Worm (Caenorhabditis elegans) whole organism, L4 larva: Measurements from ENCODE around the gene gpa-11.
A peak's percentile ranks its signal among the peaks of the same experiment; 100 is the strongest.

Source experiments
- D1046.2 ChIP-seq: fragments of 200-800 bp; sonication (Bioruptor generic); IDR thresholded peaks from 2 replicates; pipeline ENCODE4 v1.3.6; 2022; ENCODE audit warnings: missing genetic modification characterization, missing compliant biosample characterization
- F37D6.2 ChIP-seq: sonication (generic microtip); optimal IDR thresholded peaks from 2 replicates; lab custom pipeline; 2016; ENCODE audit warnings: mild to moderate bottlenecking, missing genetic modification characterization, missing compliant biosample characterization
- F44E2.7 ChIP-seq: fragments of 200-800 bp; sonication (Bioruptor generic); IDR thresholded peaks from 2 replicates; pipeline ENCODE4 v2.1.2; 2022; ENCODE audit warnings: missing genetic modification characterization, missing compliant biosample characterization
- F49E8.2 ChIP-seq: sonication (generic microtip); optimal IDR thresholded peaks from 2 replicates; lab custom pipeline; 2016; ENCODE audit warnings: missing compliant biosample characterization, mild to moderate bottlenecking, missing genetic modification characterization, borderline replicate concordance
- ZK546.5 ChIP-seq, 2 experiments: sonication (generic microtip); optimal IDR thresholded peaks; 2 replicates each; lab custom pipeline; 2017; ENCODE audit warnings: missing biosample characterization in 2 of 2, missing genetic modification characterization in 2 of 2
- aha-1 ChIP-seq: fragments of 150-350 bp; peaks from one replicate; lab custom pipeline; 2014; ENCODE audit warnings: missing biosample characterization, missing genetic modification characterization
- ceh-44 ChIP-seq: fragments of 200-800 bp; sonication (Bioruptor generic); IDR thresholded peaks from 2 replicates; pipeline ENCODE4 v1.3.6; 2022; ENCODE audit warnings: missing genetic modification reagents, missing genetic modification characterization, missing compliant biosample characterization
- ceh-82 ChIP-seq: sonication (generic microtip); optimal IDR thresholded peaks from 2 replicates; lab custom pipeline; 2017; ENCODE audit warnings: missing biosample characterization, missing genetic modification characterization
- ces-1 ChIP-seq: fragments of 150-350 bp; sonication (generic microtip); optimal IDR thresholded peaks from 4 replicates; lab custom pipeline; 2014; ENCODE audit warnings: missing biosample characterization, missing genetic modification reagents, missing genetic modification characterization
- duxl-1 ChIP-seq: sonication (generic microtip); optimal IDR thresholded peaks from 2 replicates; lab custom pipeline; 2016; ENCODE audit warnings: mild to moderate bottlenecking, missing genetic modification characterization, moderate library complexity, missing compliant biosample characterization; ENCODE audit not compliant: poor library complexity
- egl-27 ChIP-seq: sonication (generic microtip); optimal IDR thresholded peaks from 3 replicates; lab custom pipeline; 2017; ENCODE audit warnings: missing biosample characterization, missing genetic modification reagents, missing genetic modification characterization
- egl-43 ChIP-seq: fragments of 200-800 bp; sonication (Bioruptor generic); IDR thresholded peaks from 2 replicates; pipeline ENCODE4 v1.3.6; 2022; ENCODE audit warnings: missing genetic modification reagents, missing genetic modification characterization, missing compliant biosample characterization
- fkh-10 ChIP-seq: fragments of 150-350 bp; optimal IDR thresholded peaks from 2 replicates; lab custom pipeline; 2014; ENCODE audit warnings: missing biosample characterization, missing genetic modification reagents, missing genetic modification characterization
- hif-1 ChIP-seq, 2 experiments: sonication (generic microtip); optimal IDR thresholded peaks; 2 replicates each; lab custom pipeline; 2016 to 2017; ENCODE audit warnings: missing compliant biosample characterization in 2 of 2, missing genetic modification characterization in 2 of 2, missing genetic modification reagents in 2 of 2, missing genotype in 2 of 2, mild to moderate bottlenecking in 1 of 2
- lim-7 ChIP-seq: fragments of 200-800 bp; sonication (Bioruptor generic); IDR thresholded peaks from 2 replicates; pipeline ENCODE4 v1.3.6; 2022; ENCODE audit warnings: missing genetic modification characterization, missing compliant biosample characterization
- lin-13 ChIP-seq: fragments of 150-350 bp; optimal IDR thresholded peaks from 2 replicates; lab custom pipeline; 2014; ENCODE audit warnings: missing biosample characterization, missing genetic modification reagents, missing genetic modification characterization
- lin-38 ChIP-seq: fragments of 200-800 bp; sonication (Bioruptor generic); IDR thresholded peaks from 2 replicates; pipeline ENCODE4 v1.3.6; 2022; ENCODE audit warnings: missing genetic modification reagents, missing genetic modification characterization, missing compliant biosample characterization
- lir-3 ChIP-seq: sonication (generic microtip); optimal IDR thresholded peaks from 2 replicates; lab custom pipeline; 2016; ENCODE audit warnings: mild to moderate bottlenecking, missing genetic modification characterization, missing compliant biosample characterization
- lsy-2 ChIP-seq, 2 experiments: fragments of 150-350 bp in 1 of 2; sonication (generic microtip) in 1 of 2; optimal IDR thresholded peaks; 2 replicates each; lab custom pipeline; 2014 to 2017; ENCODE audit warnings: missing biosample characterization in 2 of 2, missing genetic modification characterization in 2 of 2
- madf-9 ChIP-seq: fragments of 200-800 bp; sonication (Bioruptor generic); conservative IDR thresholded peaks from 2 replicates; pipeline ENCODE4 v1.3.6; 2022; ENCODE audit warnings: missing genetic modification reagents, missing genetic modification characterization, missing compliant biosample characterization
- mxl-2 ChIP-seq: fragments of 200-800 bp; sonication (Bioruptor generic); conservative IDR thresholded peaks from 2 replicates; pipeline ENCODE4 v1.3.6; 2022; ENCODE audit warnings: missing genetic modification reagents, missing genetic modification characterization, missing compliant biosample characterization
- nhr-10 ChIP-seq: fragments of 150-350 bp; optimal IDR thresholded peaks from 2 replicates; lab custom pipeline; 2014; ENCODE audit warnings: missing biosample characterization, missing genetic modification characterization
- nhr-111 ChIP-seq: fragments of 200-800 bp; sonication (Bioruptor generic); optimal IDR thresholded peaks from 2 replicates; lab custom pipeline; 2018; ENCODE audit warnings: mild to moderate bottlenecking, missing genetic modification characterization, missing compliant biosample characterization
- nhr-237 ChIP-seq: sonication (generic microtip); optimal IDR thresholded peaks from 2 replicates; lab custom pipeline; 2017; ENCODE audit warnings: missing biosample characterization, missing genetic modification characterization
- nhr-28 ChIP-seq: fragments of 150-350 bp; optimal IDR thresholded peaks from 2 replicates; lab custom pipeline; 2014; ENCODE audit warnings: missing biosample characterization, missing genetic modification characterization
- nhr-76 ChIP-seq: fragments of 150-350 bp; optimal IDR thresholded peaks from 2 replicates; lab custom pipeline; 2014; ENCODE audit warnings: missing biosample characterization, missing genetic modification characterization
- spr-3 ChIP-seq: fragments of 200-800 bp; sonication (Bioruptor generic); optimal IDR thresholded peaks from 2 replicates; lab custom pipeline; 2018; ENCODE audit warnings: mild to moderate bottlenecking, missing genetic modification characterization, missing compliant biosample characterization
- unc-62 ChIP-seq, 3 experiments: fragments of 150-350 bp in 1 of 3; sonication (generic microtip); optimal IDR thresholded peaks in 2 of 3; peaks in 1 of 3; 1 replicate in 1 of 3; 2 replicates in 2 of 3; lab custom pipeline; 2014 to 2017; ENCODE audit warnings: missing biosample characterization in 3 of 3, missing genetic modification characterization in 3 of 3, missing genetic modification reagents in 3 of 3, missing genotype in 1 of 3
- zag-1 ChIP-seq: fragments of 150-350 bp; optimal IDR thresholded peaks from 2 replicates; lab custom pipeline; 2014; ENCODE audit warnings: missing biosample characterization, missing genetic modification characterization
- zip-2 ChIP-seq: fragments of 150-350 bp; optimal IDR thresholded peaks from 2 replicates; lab custom pipeline; 2014; ENCODE audit warnings: missing biosample characterization, missing genetic modification characterization

gpa-11 gene

DNA sequence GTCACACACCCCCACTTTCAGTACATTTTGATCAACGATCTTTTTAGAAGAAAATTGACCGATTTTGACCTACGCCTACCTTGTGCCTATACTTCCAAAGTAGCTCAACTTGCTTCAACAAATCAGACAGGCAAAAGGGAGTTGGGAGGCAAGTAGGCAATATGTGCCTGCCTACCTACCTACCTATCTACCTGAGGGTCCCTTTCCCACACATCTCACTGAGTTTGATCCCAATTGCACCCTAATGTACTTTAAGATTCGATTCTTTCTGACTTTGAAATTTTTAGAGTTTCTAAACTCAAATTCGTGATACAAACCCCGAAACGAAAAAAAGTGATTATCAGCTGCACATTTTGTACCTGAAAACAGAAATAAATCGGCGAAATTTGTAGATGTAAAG, 20.7 kb downstream of the gpa-11 start:
- TF ChIP-seq lsy-2 (tag; optimal IDR thresholded peaks at IDR 0.05; lab: Kevin White, UChicago) (no peak), egl-27 (no peak), aha-1 (tag; lab: Kevin White, UChicago) (peak; percentile 98), egl-43 (no peak), ces-1 (GFP tag; lab: Kevin White, UChicago) (no peak), ceh-82 (tag; lab: Kevin White, UChicago) (no peak), zag-1 (no peak)

DNA sequence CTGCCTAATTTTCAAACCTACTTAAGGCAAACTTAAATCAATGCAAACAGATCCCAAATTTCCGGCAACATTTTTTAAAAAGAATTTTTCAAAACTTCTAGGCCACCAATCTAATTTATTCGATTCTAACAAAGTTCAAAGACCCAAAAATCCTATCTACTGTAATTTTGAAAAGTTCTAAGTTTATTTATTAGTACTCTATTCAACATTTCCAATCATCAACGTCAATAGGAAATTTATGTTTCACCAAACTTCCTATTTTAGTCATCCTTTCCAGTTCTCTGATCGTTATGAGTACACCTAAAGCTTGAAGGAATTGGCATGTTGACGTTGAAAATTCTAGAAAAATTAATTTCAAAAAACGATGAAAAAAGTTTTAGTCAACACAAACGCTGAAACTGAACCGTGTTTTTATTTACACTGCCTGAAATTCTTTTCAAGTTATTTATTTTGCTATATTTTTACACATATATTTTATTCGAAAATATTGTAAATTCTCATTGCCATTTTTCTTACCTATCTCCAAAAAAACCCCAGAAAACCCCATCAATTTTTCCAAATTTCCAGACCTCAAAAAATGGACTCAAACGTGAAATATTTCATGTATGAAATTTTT, 28.7 kb downstream of the gpa-11 start, which contains the start of gene npr-42:
Gene npr-42 (plus strand): TSS at position 566 of the 616 bp plus-strand sequence.
- peak; percentile 86 for TF ChIP-seq aha-1 (tag; lab: Kevin White, UChicago)
- no peak for TF ChIP-seq nhr-111 (GFP tag; lab: Kevin White, UChicago)
- TF ChIP-seq mxl-2 (GFP tag; lab: Robert Waterston, UW): no peak
- peak in 1 of 2 experiments; percentile 91 for TF ChIP-seq unc-62 (GFP tag; optimal IDR thresholded peaks at IDR 0.05 in 1 of 2; lab: Kevin White, UChicago)
- TF ChIP-seq unc-62 (tag; optimal IDR thresholded peaks at IDR 0.05; lab: Kevin White, UChicago): no peak

DNA sequence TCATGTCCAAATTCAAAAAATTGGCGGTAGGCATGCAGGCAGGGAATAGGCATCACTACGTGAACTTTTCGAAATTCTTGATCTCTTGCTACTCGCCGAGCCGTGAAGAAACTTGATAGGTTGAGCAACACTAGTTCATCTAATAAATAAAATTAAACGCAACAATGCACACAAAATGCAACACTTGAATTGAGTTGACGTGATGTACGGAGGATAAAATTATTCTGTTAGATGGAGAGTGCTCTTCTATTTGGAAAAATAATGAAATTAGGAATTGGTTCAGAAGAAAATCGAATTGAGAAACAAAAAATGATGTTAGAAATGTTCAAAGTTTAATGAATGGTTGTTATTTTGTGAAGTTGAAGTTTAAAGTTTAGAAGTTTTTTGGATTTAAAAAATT, 29.9 kb downstream of the gpa-11 start:
- no peak for TF ChIP-seq nhr-237 (tag; lab: Kevin White, UChicago)
- TF ChIP-seq ces-1 (GFP tag; lab: Kevin White, UChicago): peak; percentile 70
- no peak for TF ChIP-seq D1046.2 (GFP tag; lab: Robert Waterston, UW)

DNA sequence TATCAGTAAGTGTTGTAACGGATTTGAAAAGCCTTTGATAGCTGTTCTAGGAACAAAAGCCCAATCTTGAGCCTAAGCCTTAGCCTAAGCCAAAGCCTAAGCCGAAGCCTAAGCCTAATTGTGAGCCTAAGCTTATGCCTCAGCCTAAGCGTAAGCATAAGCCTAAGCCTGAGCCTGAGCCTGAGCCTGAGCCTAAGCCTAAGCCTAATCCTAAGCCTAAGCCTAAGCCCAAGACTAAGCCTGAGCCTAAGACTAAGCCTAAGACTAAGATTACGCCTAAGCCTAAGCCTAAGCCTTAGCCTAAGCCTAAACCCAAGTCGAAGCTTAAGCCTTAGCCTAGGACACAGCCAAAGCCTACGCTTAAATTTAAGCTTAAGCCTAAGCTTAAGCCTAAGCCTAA, 30.6 kb downstream of the gpa-11 start:
- TF ChIP-seq ces-1 (GFP tag; lab: Kevin White, UChicago): no peak
- TF ChIP-seq mxl-2 (GFP tag; lab: Robert Waterston, UW): no peak
- TF ChIP-seq F44E2.7 (GFP tag; lab: Robert Waterston, UW): no peak
- no peak for TF ChIP-seq lir-3
- 0 out of 2 replicates have a peak, but pooled peaks have one; percentile 37 for TF ChIP-seq D1046.2 (GFP tag; lab: Robert Waterston, UW)
- TF ChIP-seq lin-38: no peak
- no peak for TF ChIP-seq zag-1
- TF ChIP-seq nhr-76: no peak
- no peak for TF ChIP-seq ceh-44
- TF ChIP-seq lim-7: 0 out of 2 replicates have a peak, but pooled peaks have one; percentile 29

DNA sequence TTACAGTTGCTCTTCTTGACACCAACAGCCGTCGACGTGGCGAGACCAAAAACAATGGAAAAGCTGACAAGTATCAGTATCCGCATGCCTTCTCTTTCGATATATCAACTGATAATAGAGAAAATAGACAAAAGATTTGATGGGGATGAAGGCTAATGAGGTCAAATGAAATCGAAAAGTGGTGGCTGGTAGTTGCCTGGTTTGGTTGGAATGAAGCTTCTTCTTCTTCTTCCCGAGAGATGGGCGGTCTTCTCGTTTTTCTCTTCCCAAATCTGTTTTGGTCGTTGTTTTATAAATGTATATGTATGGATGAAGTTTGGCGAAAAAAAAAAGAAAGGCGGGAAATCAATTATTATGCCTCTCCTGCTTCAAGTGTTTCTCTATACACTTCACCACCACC, 34.7 kb downstream of the gpa-11 start, which contains the start of gene C01F1.5:
Gene C01F1.5 (minus strand): TSS at position 103 of the 400 bp plus-strand sequence.
- TF ChIP-seq nhr-28 (tag; lab: Kevin White, UChicago) (no peak), ZK546.5 (tag; optimal IDR thresholded peaks at IDR 0.05; lab: Kevin White, UChicago) (no peak), madf-9 (GFP tag; lab: Robert Waterston, UW) (no peak), F37D6.2 (tag; lab: Kevin White, UChicago) (no peak), unc-62 (GFP tag; optimal IDR thresholded peaks at IDR 0.05 in 1 of 2; lab: Kevin White, UChicago) (peak in 1 of 2 experiments; percentile 89), unc-62 (tag; optimal IDR thresholded peaks at IDR 0.05; lab: Kevin White, UChicago) (no peak), F49E8.2 (tag; lab: Kevin White, UChicago) (no peak), lin-13 (GFP tag; lab: Kevin White, UChicago) (no peak), hif-1 (tag; optimal IDR thresholded peaks at IDR 0.05; lab: Kevin White, UChicago) (no peak), spr-3 (GFP tag; lab: Kevin White, UChicago) (no peak), zip-2 (tag; lab: Kevin White, UChicago) (no peak), duxl-1 (no peak), fkh-10 (GFP tag; lab: Kevin White, UChicago) (no peak), aha-1 (tag; lab: Kevin White, UChicago) (no peak), nhr-10 (tag; lab: Kevin White, UChicago) (no peak), lin-38 (0 out of 2 replicates have a peak, but pooled peaks have one; percentile 18)
